Worm (Caenorhabditis elegans): ENCODE measurements around the gene ostb-1.

The ostb-1 gene

DNA sequence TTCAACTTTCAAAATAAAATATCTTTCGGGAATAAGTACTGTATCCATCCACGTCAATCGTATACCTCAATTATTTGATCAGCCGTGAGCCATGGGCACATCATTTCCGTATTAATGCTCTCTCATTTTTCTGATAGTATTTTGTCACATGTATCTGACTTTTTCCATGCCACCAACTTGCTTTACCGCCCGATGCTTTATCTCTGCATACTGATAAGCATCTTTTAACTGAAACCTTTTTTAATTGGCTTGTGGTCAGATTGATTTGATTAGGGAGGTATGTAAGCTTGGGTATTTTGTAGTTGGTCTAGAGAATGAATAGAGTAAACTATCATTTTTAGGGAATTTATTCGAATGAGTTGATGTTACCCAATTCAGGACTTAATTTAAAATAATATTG is 25.0 kb downstream of the ostb-1 start:
- no peak for TF ChIP-seq cog-1 (tag; optimal IDR thresholded peaks at IDR 0.05)
- no peak for TF ChIP-seq ztf-29 (GFP tag; IDR thresholded peaks at IDR 0.05)
- no peak for TF ChIP-seq ref-1 (GFP tag; conservative IDR thresholded peaks at IDR 0.05)
- TF ChIP-seq klf-2 (GFP tag; conservative IDR thresholded peaks at IDR 0.05): no peak
- TF ChIP-seq tab-1 (GFP tag; IDR thresholded peaks at IDR 0.05): no peak
- TF ChIP-seq ztf-23 (GFP tag; IDR thresholded peaks at IDR 0.05): no peak
- TF ChIP-seq med-1 (GFP tag; optimal IDR thresholded peaks at IDR 0.05; ENCODE audit: insufficient read depth): no peak
- no peak for TF ChIP-seq flt-1 (GFP tag; IDR thresholded peaks at IDR 0.05)
- no peak for TF ChIP-seq T22C8.4 (GFP tag; IDR thresholded peaks at IDR 0.05)

DNA sequence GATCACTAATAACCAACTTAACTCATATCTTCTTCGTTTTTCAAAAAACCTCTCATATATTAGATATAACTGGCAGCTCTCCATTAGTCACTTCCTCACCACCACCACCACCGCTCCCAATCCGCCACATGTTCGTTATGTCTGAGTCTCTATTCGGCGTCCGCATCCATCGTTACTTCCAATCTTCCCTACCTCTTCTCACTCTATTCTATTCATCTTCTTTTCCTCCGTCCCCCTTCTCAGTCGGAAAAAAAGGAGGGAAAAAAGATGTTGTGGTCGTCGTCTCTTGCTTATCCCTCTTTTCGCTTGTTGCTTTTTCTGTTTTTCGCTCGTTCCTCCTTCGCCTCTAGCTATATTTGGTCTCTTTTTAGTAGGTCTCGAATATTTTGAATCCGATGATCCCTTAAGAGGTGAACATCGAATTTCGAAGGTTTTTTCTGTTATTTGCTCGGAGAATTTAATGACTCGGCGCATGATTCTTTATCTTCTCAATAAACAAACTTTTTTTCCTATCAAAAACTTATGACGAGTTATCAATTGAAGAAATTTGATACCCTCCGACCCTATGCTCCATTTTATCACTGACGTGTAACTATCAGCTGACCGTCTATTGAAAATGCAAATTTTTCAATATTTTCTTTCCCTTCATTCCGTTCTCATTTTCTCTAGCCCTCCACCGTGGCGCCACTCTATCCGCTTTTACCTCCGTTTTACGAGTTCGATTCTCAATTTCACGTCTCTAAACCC is 27.7 kb downstream of the ostb-1 start:
- TF ChIP-seq ztf-29 (GFP tag; IDR thresholded peaks at IDR 0.05) (no peak), tab-1 (GFP tag; IDR thresholded peaks at IDR 0.05) (no peak), ref-1 (GFP tag; conservative IDR thresholded peaks at IDR 0.05) (no peak), klf-2 (GFP tag; conservative IDR thresholded peaks at IDR 0.05) (no peak), cog-1 (tag; optimal IDR thresholded peaks at IDR 0.05) (no peak), flt-1 (GFP tag; IDR thresholded peaks at IDR 0.05) (0 out of 2 replicates have a peak, but pooled peaks have one; percentile 63), med-1 (GFP tag; optimal IDR thresholded peaks at IDR 0.05; ENCODE audit: insufficient read depth) (no peak), T22C8.4 (GFP tag; IDR thresholded peaks at IDR 0.05) (no peak), ztf-23 (GFP tag; IDR thresholded peaks at IDR 0.05) (0 out of 2 replicates have a peak, but pooled peaks have one; percentile 54)

DNA sequence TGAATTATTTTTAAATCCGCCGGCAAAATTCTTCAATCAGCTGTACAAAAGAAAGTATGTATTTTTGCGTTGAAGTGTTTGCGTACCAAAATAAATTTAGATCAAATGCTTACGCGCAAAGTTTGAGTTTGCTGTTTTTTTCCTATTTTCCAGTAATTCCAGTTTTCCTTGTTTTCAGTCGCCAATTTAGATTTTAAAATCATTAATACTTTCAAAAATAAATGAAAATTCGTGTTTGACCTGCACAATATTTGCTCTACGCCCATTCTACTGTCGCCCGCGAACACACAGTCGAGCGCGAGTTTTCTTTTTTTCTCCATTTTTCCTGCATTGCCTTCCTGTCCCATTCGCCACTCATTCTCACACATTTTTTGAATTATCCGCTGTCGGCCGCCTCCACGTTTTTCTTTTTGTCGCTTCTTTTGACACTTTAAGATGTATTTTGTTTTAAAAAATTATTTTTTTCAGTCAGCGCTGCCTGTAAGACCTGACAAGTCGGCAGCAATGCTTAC is 28.5 kb downstream of the ostb-1 start, which contains the start of gene ptc-1:
TSS of gene ptc-1 (plus strand) at position 462 of the 512 bp plus-strand sequence.
- no peak for TF ChIP-seq flt-1 (GFP tag; IDR thresholded peaks at IDR 0.05)
- no peak for TF ChIP-seq ztf-29 (GFP tag; IDR thresholded peaks at IDR 0.05)
- TF ChIP-seq klf-2 (GFP tag; conservative IDR thresholded peaks at IDR 0.05): no peak
- TF ChIP-seq cog-1 (tag; optimal IDR thresholded peaks at IDR 0.05): no peak
- no peak for TF ChIP-seq ref-1 (GFP tag; conservative IDR thresholded peaks at IDR 0.05)

DNA sequence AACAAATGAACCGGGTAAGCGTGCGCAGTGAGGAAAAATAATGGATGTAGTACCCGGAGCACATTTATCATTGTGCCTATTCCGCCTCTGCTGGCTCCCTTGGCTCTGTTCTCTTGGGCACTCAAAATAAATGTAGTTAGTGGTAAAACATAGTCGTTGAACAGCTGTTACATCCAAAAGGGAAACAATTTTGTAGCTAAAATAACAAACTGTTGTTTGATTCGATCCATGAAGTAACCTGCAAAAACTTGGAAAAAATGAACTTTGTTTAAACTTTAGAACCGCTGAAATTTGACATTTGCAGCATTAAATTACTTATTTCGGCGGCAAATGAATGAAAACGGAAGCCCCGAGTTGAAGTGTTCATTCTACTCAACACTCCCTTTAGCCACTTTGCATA is 29.3 kb downstream of the ostb-1 start:
- no peak for TF ChIP-seq ztf-29 (GFP tag; IDR thresholded peaks at IDR 0.05)
- TF ChIP-seq ztf-23 (GFP tag; IDR thresholded peaks at IDR 0.05): no peak
- no peak for TF ChIP-seq med-1 (GFP tag; optimal IDR thresholded peaks at IDR 0.05; ENCODE audit: insufficient read depth)
- no peak for TF ChIP-seq cog-1 (tag; optimal IDR thresholded peaks at IDR 0.05)
- TF ChIP-seq ref-1 (GFP tag; conservative IDR thresholded peaks at IDR 0.05): no peak
- TF ChIP-seq T22C8.4 (GFP tag; IDR thresholded peaks at IDR 0.05): no peak

DNA sequence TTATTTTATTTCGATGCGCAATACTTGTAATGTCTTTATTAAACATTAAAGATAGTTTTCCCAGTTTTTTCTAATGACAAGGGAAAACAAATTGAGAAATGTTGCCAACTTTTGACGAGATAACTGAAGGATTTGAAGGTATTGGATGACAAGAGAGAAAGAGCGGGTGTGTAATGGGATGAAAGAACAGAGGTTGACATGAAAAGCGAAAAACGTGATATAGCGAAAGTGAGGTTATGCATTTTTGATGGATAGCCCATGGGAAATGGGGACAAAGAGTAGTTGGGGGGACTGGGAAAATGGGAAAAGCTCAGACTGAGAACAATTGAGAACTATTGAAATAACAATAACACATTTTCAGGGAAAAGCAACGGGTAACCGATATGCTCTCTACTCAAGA is 30.9 kb downstream of the ostb-1 start:
- TF ChIP-seq flt-1 (GFP tag; IDR thresholded peaks at IDR 0.05) (no peak), cog-1 (tag; optimal IDR thresholded peaks at IDR 0.05) (no peak), med-1 (GFP tag; optimal IDR thresholded peaks at IDR 0.05; ENCODE audit: insufficient read depth) (no peak), ztf-23 (GFP tag; IDR thresholded peaks at IDR 0.05) (no peak), ref-1 (GFP tag; conservative IDR thresholded peaks at IDR 0.05) (no peak), tab-1 (GFP tag; IDR thresholded peaks at IDR 0.05) (no peak), T22C8.4 (GFP tag; IDR thresholded peaks at IDR 0.05) (no peak), ztf-29 (GFP tag; IDR thresholded peaks at IDR 0.05) (no peak), klf-2 (GFP tag; conservative IDR thresholded peaks at IDR 0.05) (no peak)

DNA sequence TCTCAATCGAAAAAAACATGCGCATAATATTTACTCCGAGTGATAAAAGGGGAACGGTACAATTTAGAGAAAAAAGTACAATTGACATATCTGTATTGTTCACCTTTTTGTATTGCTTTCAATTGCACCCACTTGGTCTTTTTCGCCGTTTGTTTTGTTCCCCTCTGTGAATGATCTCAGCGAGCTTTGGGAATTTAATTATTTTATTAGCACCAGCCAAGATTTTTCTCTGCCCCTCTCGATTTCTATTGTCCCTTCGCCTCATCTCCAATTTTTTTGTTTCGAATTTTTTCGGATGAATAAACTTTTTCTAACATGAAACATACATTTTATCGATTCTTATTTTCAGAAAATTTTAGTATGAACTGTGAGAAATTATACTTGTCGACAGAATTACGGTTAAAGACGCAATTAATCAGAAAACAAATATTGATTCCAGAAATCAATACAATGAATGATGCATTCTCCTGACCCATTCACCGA is 35.9 kb downstream of the ostb-1 start, which contains the start of gene rev-1:
TSS of gene rev-1 (plus strand) at position 433 of the 483 bp plus-strand sequence.
- no peak for TF ChIP-seq tab-1 (GFP tag; IDR thresholded peaks at IDR 0.05)
- no peak for TF ChIP-seq ztf-29 (GFP tag; IDR thresholded peaks at IDR 0.05)
- no peak for TF ChIP-seq cog-1 (tag; optimal IDR thresholded peaks at IDR 0.05)
- no peak for TF ChIP-seq ref-1 (GFP tag; conservative IDR thresholded peaks at IDR 0.05)
- no peak for TF ChIP-seq klf-2 (GFP tag; conservative IDR thresholded peaks at IDR 0.05)
- TF ChIP-seq flt-1 (GFP tag; IDR thresholded peaks at IDR 0.05): no peak
- TF ChIP-seq med-1 (GFP tag; optimal IDR thresholded peaks at IDR 0.05; ENCODE audit: insufficient read depth): no peak
- TF ChIP-seq ztf-23 (GFP tag; IDR thresholded peaks at IDR 0.05): no peak
- no peak for TF ChIP-seq T22C8.4 (GFP tag; IDR thresholded peaks at IDR 0.05)

DNA sequence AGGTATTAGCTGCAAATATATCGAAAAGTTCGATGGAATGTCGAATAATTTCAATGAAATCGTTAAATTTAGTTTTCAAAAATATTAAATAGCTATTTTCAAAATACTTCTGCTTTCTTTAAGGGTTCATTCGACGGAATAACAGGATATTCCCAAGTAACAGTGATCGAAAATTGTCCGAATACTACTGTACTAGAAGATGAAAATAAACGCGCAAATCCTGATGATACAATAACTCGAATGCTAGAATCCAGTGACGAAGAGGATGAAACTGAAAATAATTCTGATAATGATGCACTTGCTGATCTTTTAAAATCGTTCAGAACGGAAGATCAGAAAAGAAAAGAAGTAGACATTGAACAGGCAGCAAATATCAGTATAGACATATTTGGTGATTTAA is 36.5 kb downstream of the ostb-1 start:
- TF ChIP-seq flt-1 (GFP tag; IDR thresholded peaks at IDR 0.05) (no peak), klf-2 (GFP tag; conservative IDR thresholded peaks at IDR 0.05) (no peak), tab-1 (GFP tag; IDR thresholded peaks at IDR 0.05) (no peak), T22C8.4 (GFP tag; IDR thresholded peaks at IDR 0.05) (no peak)

DNA sequence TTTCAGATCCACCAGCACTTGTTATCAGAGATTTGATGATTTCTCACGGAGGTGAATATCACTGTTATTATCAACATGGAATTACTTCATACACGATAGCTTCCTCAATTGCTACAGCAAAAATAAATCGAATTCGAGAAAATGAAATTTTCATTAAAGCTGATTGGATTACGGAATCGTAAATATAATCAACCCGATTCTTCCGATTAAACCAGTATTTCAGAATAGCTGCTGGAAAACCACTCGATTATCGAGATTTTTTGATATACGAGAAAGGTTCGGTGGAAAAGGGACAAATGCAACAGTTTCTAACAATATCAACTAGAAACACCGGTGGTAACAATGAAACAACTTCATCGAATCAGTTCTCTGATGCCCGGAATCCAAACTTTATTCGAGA is 37.7 kb downstream of the ostb-1 start:
- TF ChIP-seq ref-1 (GFP tag; conservative IDR thresholded peaks at IDR 0.05) (no peak), klf-2 (GFP tag; conservative IDR thresholded peaks at IDR 0.05) (no peak), T22C8.4 (GFP tag; IDR thresholded peaks at IDR 0.05) (no peak), ztf-23 (GFP tag; IDR thresholded peaks at IDR 0.05) (no peak), med-1 (GFP tag; optimal IDR thresholded peaks at IDR 0.05; ENCODE audit: insufficient read depth) (no peak), ztf-29 (GFP tag; IDR thresholded peaks at IDR 0.05) (no peak), flt-1 (GFP tag; IDR thresholded peaks at IDR 0.05) (no peak), cog-1 (tag; optimal IDR thresholded peaks at IDR 0.05) (no peak), tab-1 (GFP tag; IDR thresholded peaks at IDR 0.05) (no peak)

DNA sequence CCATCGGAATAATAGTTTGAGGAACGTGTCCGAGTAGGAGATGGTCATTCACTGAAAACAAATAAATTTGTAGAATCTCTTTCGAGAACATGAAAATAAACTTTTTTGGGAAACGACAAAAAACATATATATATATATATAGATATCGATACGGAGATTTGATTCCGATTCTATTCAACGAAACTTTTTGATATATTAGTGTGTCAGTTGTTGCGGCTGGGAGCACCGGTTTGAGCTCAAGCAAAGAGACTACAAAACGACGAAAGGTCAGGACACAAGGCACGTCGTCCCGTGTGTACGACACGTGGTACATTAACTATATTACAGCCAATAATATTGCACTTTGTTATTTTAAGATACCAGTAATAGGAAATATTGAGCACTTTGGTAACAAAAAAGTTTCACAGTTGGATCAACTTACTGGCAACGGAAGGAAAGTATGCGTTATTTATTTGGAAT is 43.3 kb downstream of the ostb-1 start, which contains the start of gene best-23:
TSS of gene best-23 (minus strand) at position 51 of the 459 bp plus-strand sequence.
- TF ChIP-seq ztf-29 (GFP tag; IDR thresholded peaks at IDR 0.05) (no peak), cog-1 (tag; optimal IDR thresholded peaks at IDR 0.05) (no peak), ztf-23 (GFP tag; IDR thresholded peaks at IDR 0.05) (no peak), med-1 (GFP tag; optimal IDR thresholded peaks at IDR 0.05; ENCODE audit: insufficient read depth) (no peak), ref-1 (GFP tag; conservative IDR thresholded peaks at IDR 0.05) (no peak), tab-1 (GFP tag; IDR thresholded peaks at IDR 0.05) (no peak), klf-2 (GFP tag; conservative IDR thresholded peaks at IDR 0.05) (no peak), flt-1 (GFP tag; IDR thresholded peaks at IDR 0.05) (no peak), T22C8.4 (GFP tag; IDR thresholded peaks at IDR 0.05) (no peak)
